Worm (Caenorhabditis elegans) whole organism, L2 larva: ENCODE data around the gene T24E12.10.

Experiments
- C34F6.9 ChIP-seq: fragments of 150-350 bp; optimal IDR thresholded peaks from 2 replicates; lab custom pipeline; 2014; ENCODE audit warnings: missing biosample characterization, missing genetic modification characterization
- F13H6.1 ChIP-seq: sonication (generic microtip); optimal IDR thresholded peaks from 2 replicates; lab custom pipeline; 2016; ENCODE audit warnings: missing genetic modification characterization, missing compliant biosample characterization
- ZK546.5 ChIP-seq: sonication (generic microtip); optimal IDR thresholded peaks from 2 replicates; lab custom pipeline; 2017; ENCODE audit warnings: missing biosample characterization, missing genetic modification characterization
- alr-1 ChIP-seq: fragments of 150-350 bp; optimal IDR thresholded peaks from 2 replicates; lab custom pipeline; 2014; ENCODE audit warnings: missing biosample characterization, missing genetic modification characterization
- aly-2 ChIP-seq: fragments of 150-350 bp; optimal IDR thresholded peaks from 2 replicates; lab custom pipeline; 2014; ENCODE audit warnings: missing biosample characterization, missing genetic modification characterization
- ceh-16 ChIP-seq: fragments of 150-350 bp; optimal IDR thresholded peaks from 2 replicates; lab custom pipeline; 2014; ENCODE audit warnings: missing biosample characterization, missing genetic modification characterization
- crh-2 ChIP-seq: sonication (generic microtip); optimal IDR thresholded peaks from 2 replicates; lab custom pipeline; 2017; ENCODE audit warnings: missing biosample characterization, missing genetic modification characterization
- egl-27 ChIP-seq: sonication (generic microtip); optimal IDR thresholded peaks from 3 replicates; lab custom pipeline; 2017; ENCODE audit warnings: missing biosample characterization, missing genetic modification reagents, missing genetic modification characterization
- elt-1 ChIP-seq: fragments of 150-350 bp; optimal IDR thresholded peaks from 2 replicates; lab custom pipeline; 2014; ENCODE audit warnings: missing biosample characterization, missing genetic modification characterization
- elt-3 ChIP-seq: sonication (generic microtip); optimal IDR thresholded peaks from 2 replicates; lab custom pipeline; 2017; ENCODE audit warnings: missing biosample characterization, missing genetic modification characterization
- fos-1 ChIP-seq: fragments of 150-350 bp; optimal IDR thresholded peaks from 2 replicates; lab custom pipeline; 2014; ENCODE audit warnings: missing biosample characterization, missing genetic modification characterization
- gmeb-1 ChIP-seq: fragments of 150-350 bp; optimal IDR thresholded peaks from 2 replicates; lab custom pipeline; 2014; ENCODE audit warnings: missing biosample characterization, missing genetic modification characterization
- lin-11 ChIP-seq: fragments of 150-350 bp; sonication (generic microtip); optimal IDR thresholded peaks from 2 replicates; lab custom pipeline; 2014; ENCODE audit warnings: missing biosample characterization, missing genetic modification characterization, inconsistent platforms, mixed read lengths
- lin-13 ChIP-seq: fragments of 150-350 bp; optimal IDR thresholded peaks from 2 replicates; lab custom pipeline; 2014; ENCODE audit warnings: missing biosample characterization, missing genetic modification reagents, missing genetic modification characterization
- lsy-2 ChIP-seq, 2 experiments: fragments of 150-350 bp in 1 of 2; sonication (generic microtip) in 1 of 2; optimal IDR thresholded peaks; 2 replicates each; lab custom pipeline; 2014 to 2017; ENCODE audit warnings: missing biosample characterization in 2 of 2, missing genetic modification characterization in 2 of 2
- mab-5 ChIP-seq: fragments of 150-350 bp; optimal IDR thresholded peaks from 2 replicates; lab custom pipeline; 2014; ENCODE audit warnings: missing biosample characterization, missing genetic modification characterization
- mdl-1 ChIP-seq, 2 experiments: fragments of 150-350 bp in 1 of 2; sonication (generic microtip) in 1 of 2; optimal IDR thresholded peaks; 2 replicates each; lab custom pipeline; 2017; ENCODE audit warnings: missing biosample characterization in 2 of 2, missing genetic modification characterization in 2 of 2
- nhr-10 ChIP-seq: sonication (generic microtip); optimal IDR thresholded peaks from 2 replicates; lab custom pipeline; 2017; ENCODE audit warnings: missing biosample characterization, missing genetic modification characterization
- nhr-12 ChIP-seq: fragments of 150-350 bp; optimal IDR thresholded peaks from 2 replicates; lab custom pipeline; 2014; ENCODE audit warnings: missing biosample characterization, missing genetic modification characterization
- nhr-129 ChIP-seq: fragments of 150-350 bp; optimal IDR thresholded peaks from 2 replicates; lab custom pipeline; 2014; ENCODE audit warnings: missing biosample characterization, missing genetic modification characterization
- nhr-21 ChIP-seq: fragments of 150-350 bp; optimal IDR thresholded peaks from 2 replicates; lab custom pipeline; 2014; ENCODE audit warnings: missing biosample characterization, missing genetic modification characterization
- nhr-23 ChIP-seq: fragments of 150-350 bp; optimal IDR thresholded peaks from 2 replicates; lab custom pipeline; 2014; ENCODE audit warnings: missing biosample characterization, missing genetic modification reagents, missing genetic modification characterization
- peb-1 ChIP-seq: fragments of 150-350 bp; optimal IDR thresholded peaks from 2 replicates; lab custom pipeline; 2014; ENCODE audit warnings: missing biosample characterization, missing genetic modification characterization
- sem-4 ChIP-seq: fragments of 150-350 bp; optimal IDR thresholded peaks from 2 replicates; lab custom pipeline; 2014; ENCODE audit warnings: missing biosample characterization, missing genetic modification reagents, missing genetic modification characterization
- skn-1 ChIP-seq: sonication (generic microtip); optimal IDR thresholded peaks from 2 replicates; lab custom pipeline; 2017; ENCODE audit warnings: missing biosample characterization, missing genetic modification characterization
- sma-3 ChIP-seq: sonication (generic microtip); optimal IDR thresholded peaks from 2 replicates; lab custom pipeline; 2016; ENCODE audit warnings: missing genetic modification reagents, missing genetic modification characterization, missing compliant biosample characterization
- sma-9 ChIP-seq, 2 experiments: fragments of 150-350 bp in 1 of 2; sonication (generic microtip) in 1 of 2; optimal IDR thresholded peaks; 2 replicates each; lab custom pipeline; 2014 to 2016; ENCODE audit warnings: missing genetic modification characterization in 2 of 2, mild to moderate bottlenecking in 1 of 2, missing biosample characterization in 1 of 2, missing compliant biosample characterization in 1 of 2, missing genetic modification reagents in 1 of 2, moderate library complexity in 1 of 2
- snpc-4 ChIP-seq: fragments of 150-350 bp; optimal IDR thresholded peaks from 2 replicates; lab custom pipeline; 2014; ENCODE audit warnings: missing biosample characterization, missing genetic modification characterization
- unc-39 ChIP-seq: fragments of 150-350 bp; optimal IDR thresholded peaks from 2 replicates; lab custom pipeline; 2014; ENCODE audit warnings: missing biosample characterization, missing genetic modification characterization
- unc-55 ChIP-seq: fragments of 150-350 bp; sonication (generic microtip); optimal IDR thresholded peaks from 3 replicates; lab custom pipeline; 2014; ENCODE audit warnings: missing biosample characterization, missing genetic modification reagents, missing genetic modification characterization
- ztf-1 ChIP-seq: fragments of 200-800 bp; sonication (Bioruptor generic); conservative IDR thresholded peaks from 2 replicates; pipeline ENCODE4 v1.3.6; 2022; ENCODE audit warnings: missing genetic modification characterization, missing compliant biosample characterization
- ztf-11 ChIP-seq: sonication (generic microtip); optimal IDR thresholded peaks from 2 replicates; lab custom pipeline; 2017; ENCODE audit warnings: missing biosample characterization, missing genetic modification characterization
- ztf-4 ChIP-seq: fragments of 150-350 bp; optimal IDR thresholded peaks from 2 replicates; lab custom pipeline; 2014; ENCODE audit warnings: missing biosample characterization, missing genetic modification characterization

Gene T24E12.10

ce11 chrII:3773130-3773529 lies at the start of gene T24E12.10:
T24E12.10 (minus strand) TSS chrII:3773230.
- TF ChIP-seq lin-11 (tag; lab: Kevin White, UChicago), result no peak
- no peak for TF ChIP-seq nhr-23 (tag; lab: Kevin White, UChicago)
- no peak for TF ChIP-seq elt-3 (tag; lab: Kevin White, UChicago)
- TF ChIP-seq gmeb-1 (tag; lab: Kevin White, UChicago), result no peak
- TF ChIP-seq F13H6.1 (tag; lab: Kevin White, UChicago), result no peak
- TF ChIP-seq elt-1, result no peak
- TF ChIP-seq unc-55, result no peak
- no peak for TF ChIP-seq unc-39 (tag; lab: Kevin White, UChicago)
- no peak for TF ChIP-seq sem-4
- TF ChIP-seq ztf-11, result no peak
- TF ChIP-seq lin-13 (GFP tag; lab: Kevin White, UChicago), result no peak
- TF ChIP-seq egl-27 (tag; lab: Kevin White, UChicago), result no peak

DNA sequence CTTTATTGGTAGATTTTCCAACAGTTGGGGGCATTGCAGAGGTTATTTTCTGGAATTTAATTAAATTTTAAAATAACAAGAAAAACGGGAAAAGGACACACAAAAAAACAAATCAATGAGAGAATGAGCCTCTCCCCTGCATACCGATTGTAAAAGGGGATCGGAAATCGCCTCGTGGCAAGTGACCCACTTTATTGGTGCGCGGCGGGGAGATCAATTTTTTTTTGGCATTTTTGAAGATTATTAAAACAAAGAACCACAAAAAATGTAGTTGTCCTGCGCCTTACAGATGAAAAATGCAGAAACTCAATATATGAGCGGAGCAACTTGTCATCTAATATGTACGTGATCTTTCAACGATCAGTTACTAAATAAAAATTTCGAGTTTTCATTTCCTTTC lies 48.2 kb upstream of the T24E12.10 start, which contains the start of gene F54D10.7:
Gene F54D10.7 (minus strand): TSS at position 49 of the 400 bp plus-strand sequence.
- TF ChIP-seq gmeb-1 (tag; lab: Kevin White, UChicago), result no peak
- no peak for TF ChIP-seq nhr-12 (tag; lab: Kevin White, UChicago)
- TF ChIP-seq peb-1 (tag; lab: Kevin White, UChicago), result no peak
- TF ChIP-seq aly-2 (tag; lab: Kevin White, UChicago), result no peak
- no peak for TF ChIP-seq ZK546.5 (tag; lab: Kevin White, UChicago)
- no peak for TF ChIP-seq mab-5 (tag; lab: Kevin White, UChicago)
- TF ChIP-seq elt-3 (tag; lab: Kevin White, UChicago), result no peak
- no peak for TF ChIP-seq ceh-16 (tag; lab: Kevin White, UChicago)
- TF ChIP-seq crh-2 (tag; lab: Kevin White, UChicago), result no peak
- TF ChIP-seq skn-1 (tag; lab: Kevin White, UChicago), result no peak
- no peak for TF ChIP-seq C34F6.9 (tag; lab: Kevin White, UChicago)
- TF ChIP-seq alr-1 (tag; lab: Kevin White, UChicago), result no peak
- no peak for TF ChIP-seq nhr-21 (tag; lab: Kevin White, UChicago)
- TF ChIP-seq ztf-1 (GFP tag; lab: Robert Waterston, UW), result no peak
- no peak for TF ChIP-seq mdl-1 (tag; optimal IDR thresholded peaks at IDR 0.05; lab: Kevin White, UChicago)

DNA sequence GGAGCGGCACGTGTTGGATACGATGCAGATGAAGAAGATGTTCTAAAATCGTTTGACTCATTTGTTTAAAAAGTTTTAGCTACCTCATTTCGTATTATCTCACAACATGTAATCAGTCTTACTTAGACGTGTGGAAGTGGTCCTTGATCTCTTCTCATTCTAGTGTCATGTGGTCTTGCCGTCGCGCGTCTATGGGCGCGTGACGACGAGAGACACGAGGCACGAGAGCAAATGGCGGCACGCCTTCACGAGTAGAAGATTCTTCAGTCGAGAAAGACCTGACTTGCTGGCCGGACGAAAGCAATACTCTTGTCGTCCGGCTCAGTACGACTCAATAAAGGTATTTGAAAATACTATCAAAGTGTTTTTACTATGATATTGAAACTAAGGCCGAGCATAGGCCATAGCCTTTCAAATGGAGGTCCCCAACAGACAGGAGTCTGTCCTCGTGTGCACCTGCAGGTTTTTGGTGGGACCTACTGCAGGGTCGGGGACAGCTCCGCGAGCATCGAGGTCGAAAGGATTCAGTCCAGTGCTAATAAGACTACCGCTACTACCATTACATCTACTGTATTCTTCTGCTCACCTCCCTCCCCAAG lies 43.3 kb upstream of the T24E12.10 start, which contains the start of gene fbxa-24:
Gene fbxa-24 (plus strand): TSS at position 276 of the 599 bp plus-strand sequence.
- TF ChIP-seq lsy-2 (tag; optimal IDR thresholded peaks at IDR 0.05; lab: Kevin White, UChicago) (peak in 1 of 2 experiments; percentile 42), nhr-129 (tag; lab: Kevin White, UChicago) (peak; percentile 5)

DNA sequence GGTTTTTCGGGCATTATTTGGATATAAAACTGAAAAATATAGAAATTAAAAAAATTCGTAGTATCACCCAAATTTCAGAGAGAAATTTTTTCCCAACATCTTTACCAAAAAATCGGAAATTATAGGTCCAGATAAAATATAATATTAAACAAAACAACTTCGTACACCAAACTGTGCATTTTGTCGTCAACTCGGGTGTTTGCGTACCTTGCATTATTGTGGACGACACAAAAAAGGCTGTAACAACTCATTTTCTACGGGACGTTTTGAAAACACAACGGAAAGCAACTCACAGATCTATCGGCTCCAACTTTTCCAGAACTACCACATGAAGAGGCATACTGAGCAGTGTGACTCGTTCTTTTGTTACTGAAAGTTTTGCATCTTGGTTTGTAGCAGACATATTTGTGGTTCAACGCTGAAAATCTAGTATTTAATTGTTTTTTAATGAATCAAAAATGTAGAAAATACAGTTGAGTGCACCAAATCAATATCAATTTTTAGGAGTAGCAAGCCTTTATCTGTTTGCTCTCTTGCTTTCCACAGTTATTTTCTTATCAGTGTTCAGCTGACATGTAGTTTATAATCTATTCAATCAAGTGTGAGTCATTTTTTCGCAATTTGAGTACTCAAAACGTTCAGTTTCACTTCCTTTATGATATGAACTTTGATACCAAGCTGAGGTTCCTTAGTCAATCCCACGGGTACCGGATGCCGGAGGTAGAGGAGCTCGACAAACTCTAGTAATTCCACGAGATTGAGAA lies 42.6 kb upstream of the T24E12.10 start:
- peak; percentile 28 for TF ChIP-seq unc-55
- no peak for TF ChIP-seq crh-2 (tag; lab: Kevin White, UChicago)
- TF ChIP-seq lsy-2 (tag; optimal IDR thresholded peaks at IDR 0.05; lab: Kevin White, UChicago), result peak in 1 of 2 experiments; percentile 19
- TF ChIP-seq fos-1, result peak; percentile 93
- TF ChIP-seq snpc-4, result no peak
- no peak for TF ChIP-seq elt-1
- peak; percentile 9 for TF ChIP-seq gmeb-1 (tag; lab: Kevin White, UChicago)

DNA sequence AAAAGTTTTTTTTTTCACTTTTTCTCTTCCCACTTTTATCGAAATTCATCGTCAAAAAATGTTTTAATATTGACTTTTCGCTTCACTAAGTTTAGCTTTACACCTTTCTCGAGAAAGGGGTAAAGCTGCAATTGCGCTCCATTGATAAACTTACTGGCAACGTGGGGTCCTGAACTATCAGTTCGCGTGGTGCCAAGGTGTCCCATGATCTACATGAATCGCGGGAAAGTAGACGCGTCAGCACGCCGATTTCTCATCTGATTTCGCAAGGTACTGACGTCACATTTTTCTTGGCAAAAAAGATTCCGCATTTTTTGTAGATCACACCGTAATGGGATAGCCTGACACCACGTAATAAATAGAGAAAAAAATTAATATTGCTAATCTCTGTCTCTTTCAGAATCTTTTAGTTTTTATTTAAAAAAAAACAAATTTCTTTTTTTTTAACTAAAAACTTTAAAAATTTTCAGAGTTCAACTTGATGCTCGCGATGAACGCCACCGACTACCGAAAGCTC lies 38.8 kb upstream of the T24E12.10 start, which contains the start of gene lido-15:
Gene lido-15 (plus strand): TSS at position 467 of the 517 bp plus-strand sequence.
- TF ChIP-seq nhr-10 (tag; lab: Kevin White, UChicago), result no peak
- peak; percentile 11 for TF ChIP-seq C34F6.9 (tag; lab: Kevin White, UChicago)
- TF ChIP-seq, all 48 proteins: peak for 1

DNA sequence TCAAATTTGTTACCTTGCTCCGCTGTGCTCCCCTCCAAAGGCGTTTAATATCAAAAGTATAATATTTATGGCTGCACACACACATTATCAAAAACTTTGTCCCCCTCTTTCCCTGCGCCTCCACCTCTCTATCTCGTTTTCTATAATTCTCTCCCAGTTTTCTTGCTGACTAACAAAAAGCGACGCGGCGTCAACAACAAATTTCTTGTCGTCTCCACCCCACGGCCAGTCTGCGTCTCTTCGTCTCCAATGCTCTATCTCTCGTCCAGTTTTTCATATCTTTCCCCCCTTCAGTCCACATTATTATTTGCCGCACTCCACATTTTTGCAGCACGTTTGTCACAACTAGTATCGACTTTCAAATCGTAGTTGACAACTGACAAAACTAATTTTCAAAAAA lies 37.5 kb upstream of the T24E12.10 start:
- peak; percentile 10 for TF ChIP-seq sma-9 (GFP tag; optimal IDR thresholded peaks at IDR 0.05; lab: Kevin White, UChicago)
- no peak for TF ChIP-seq sma-9 (tag; optimal IDR thresholded peaks at IDR 0.05; lab: Kevin White, UChicago)
- peak; percentile 44 for TF ChIP-seq fos-1
- TF ChIP-seq F13H6.1 (tag; lab: Kevin White, UChicago), result peak; percentile 70
- TF ChIP-seq elt-1, result no peak
- peak; percentile 68 for TF ChIP-seq C34F6.9 (tag; lab: Kevin White, UChicago)
- TF ChIP-seq alr-1 (tag; lab: Kevin White, UChicago), result no peak
- peak; percentile 39 for TF ChIP-seq lin-13 (GFP tag; lab: Kevin White, UChicago)
- no peak for TF ChIP-seq nhr-10 (tag; lab: Kevin White, UChicago)
- TF ChIP-seq ztf-4 (tag; lab: Kevin White, UChicago), result no peak
- peak in 1 of 2 experiments; percentile 59 for TF ChIP-seq lsy-2 (tag; optimal IDR thresholded peaks at IDR 0.05; lab: Kevin White, UChicago)
- TF ChIP-seq unc-55, result peak; percentile 40
- peak; percentile 23 for TF ChIP-seq sma-3 (GFP tag; lab: Kevin White, UChicago)
- peak; percentile 61 for TF ChIP-seq crh-2 (tag; lab: Kevin White, UChicago)
- no peak for TF ChIP-seq sem-4
- peak; percentile 40 for TF ChIP-seq gmeb-1 (tag; lab: Kevin White, UChicago)
- TF ChIP-seq, all 48 proteins: peak for 10
